Worm (Caenorhabditis elegans): Measurements from ENCODE around the gene F41H10.2.

- TF ChIP-seq nhr-90 (tag; optimal IDR thresholded peaks at IDR 0.05) = no peak
- TF ChIP-seq F55B11.4 (tag; optimal IDR thresholded peaks at IDR 0.05; ENCODE audit: borderline replicate concordance, insufficient read depth) = no peak
- no peak for TF ChIP-seq madf-10 (tag; optimal IDR thresholded peaks at IDR 0.05)
- no peak for TF ChIP-seq snpc-4 (GFP tag; optimal IDR thresholded peaks at IDR 0.05)
- TF ChIP-seq snpc-4 (tag; optimal IDR thresholded peaks at IDR 0.05) = peak in 1 of 4 experiments; percentile 66
- TF ChIP-seq snpc-3.4 (tag; optimal IDR thresholded peaks at IDR 0.05) = no peak
- TF ChIP-seq Y79H2A.3 (GFP tag; conservative IDR thresholded peaks at IDR 0.05) = no peak
- TF ChIP-seq unc-62 (GFP tag; optimal IDR thresholded peaks at IDR 0.05) = no peak
These were observed 14.9 kb upstream of the F41H10.2 start, which contains the start of gene sand-1 for ce11 chrIV:5366567-5366966.
